Worm (Caenorhabditis elegans): ENCODE results near the gene nhr-38.

- TF ChIP-seq nhr-237 (tag; optimal IDR thresholded peaks at IDR 0.05) (no peak), M03D4.4 (tag; optimal IDR thresholded peaks at IDR 0.05) (no peak), elt-3 (tag; optimal IDR thresholded peaks at IDR 0.05) (no peak), ztf-11 (tag; optimal IDR thresholded peaks at IDR 0.05) (no peak), pha-4 (tag; optimal IDR thresholded peaks at IDR 0.05) (no peak), lsy-2 (tag; optimal IDR thresholded peaks at IDR 0.05) (no peak), ceh-83 (GFP tag; optimal IDR thresholded peaks at IDR 0.05) (no peak), unc-39 (tag; optimal IDR thresholded peaks at IDR 0.05) (no peak), elt-1 (tag; optimal IDR thresholded peaks at IDR 0.05; ENCODE audit: borderline replicate concordance, insufficient read depth) (no peak)
Observed at ce11 chrIV:9735750-9736149, 25.8 kb downstream of the nhr-38 start.

Data from whole organism, mixed stage, embryonic.